Worm (Caenorhabditis elegans) whole organism, L1 larva: Measurements from ENCODE around the gene srh-212.

Source experiments
- aly-2 ChIP-seq: fragments of 150-350 bp; optimal IDR thresholded peaks from 2 replicates; lab custom pipeline; 2014; ENCODE audit warnings: missing biosample characterization, missing genetic modification characterization
- blmp-1 ChIP-seq: fragments of 150-350 bp; optimal IDR thresholded peaks from 2 replicates; lab custom pipeline; 2014; ENCODE audit warnings: missing biosample characterization, missing genetic modification characterization
- egl-27 ChIP-seq, 2 experiments: fragments of 150-350 bp in 1 of 2; sonication (generic microtip); optimal IDR thresholded peaks; 3 replicates each; lab custom pipeline; 2017 to 2018; ENCODE audit warnings: missing biosample characterization in 2 of 2, missing genetic modification characterization in 2 of 2, missing genetic modification reagents in 2 of 2
- elt-2 ChIP-seq: sonication (generic microtip); optimal IDR thresholded peaks from 2 replicates; lab custom pipeline; 2016; ENCODE audit warnings: missing genetic modification characterization, mild to moderate bottlenecking, inconsistent platforms, missing compliant biosample characterization, missing genetic modification reagents
- ets-5 ChIP-seq: fragments of 200-800 bp; sonication (Bioruptor generic); IDR thresholded peaks from 2 replicates; pipeline ENCODE4 v1.3.6; 2022; ENCODE audit warnings: missing genetic modification characterization, missing compliant biosample characterization
- isw-1 ChIP-seq: fragments of 200-800 bp; sonication (Bioruptor generic); IDR thresholded peaks from 2 replicates; pipeline ENCODE4 v1.3.6; 2022; ENCODE audit warnings: missing genetic modification characterization, missing compliant biosample characterization
- lin-15B ChIP-seq: fragments of 150-350 bp; sonication (generic microtip); optimal IDR thresholded peaks from 3 replicates; lab custom pipeline; 2014; ENCODE audit warnings: missing biosample characterization, missing genetic modification characterization
- lin-35 ChIP-seq, 2 experiments: fragments of 150-350 bp; optimal IDR thresholded peaks; 2 replicates each; lab custom pipeline; 2014; ENCODE audit warnings: missing biosample characterization in 2 of 2, missing genetic modification characterization in 2 of 2, missing genetic modification reagents in 2 of 2
- lin-39 ChIP-seq: fragments of 150-350 bp; optimal IDR thresholded peaks from 2 replicates; lab custom pipeline; 2014; ENCODE audit warnings: missing biosample characterization, missing genetic modification reagents, missing genetic modification characterization
- lsy-2 ChIP-seq, 2 experiments: fragments of 150-350 bp; optimal IDR thresholded peaks; 2 replicates each; lab custom pipeline; 2014; ENCODE audit warnings: missing biosample characterization in 2 of 2, missing genetic modification characterization in 2 of 2
- nhr-28 ChIP-seq: fragments of 150-350 bp; optimal IDR thresholded peaks from 2 replicates; lab custom pipeline; 2014; ENCODE audit warnings: missing biosample characterization, missing genetic modification characterization
- pqm-1 ChIP-seq: sonication (generic microtip); optimal IDR thresholded peaks from 3 replicates; lab custom pipeline; 2017; ENCODE audit warnings: missing biosample characterization, missing genetic modification characterization
- snpc-4 ChIP-seq: fragments of 150-350 bp; optimal IDR thresholded peaks from 2 replicates; lab custom pipeline; 2014; ENCODE audit warnings: missing biosample characterization, missing genetic modification characterization

DNA sequence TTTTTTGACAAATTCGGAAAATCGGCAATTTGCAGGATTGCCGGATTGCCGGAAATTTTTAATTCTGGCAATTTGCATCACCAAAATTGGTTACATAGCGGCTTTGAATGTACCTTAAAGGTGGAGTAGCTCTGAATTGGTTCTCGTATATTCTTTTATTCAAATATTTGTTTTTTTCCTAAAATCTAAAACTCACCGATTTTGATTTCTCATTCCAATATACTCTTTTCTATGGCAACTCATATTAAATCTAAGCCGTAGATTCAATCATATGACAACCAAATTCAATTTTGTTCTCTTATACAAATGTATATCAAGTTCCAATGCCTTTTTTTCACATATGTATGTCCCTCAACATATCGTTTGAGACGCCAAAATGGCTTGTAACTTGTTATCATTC is 47.4 kb downstream of the srh-212 start, which contains the start of gene sri-21:
- no peak for TF ChIP-seq nhr-28
- TF ChIP-seq egl-27 (tag; optimal IDR thresholded peaks at IDR 0.05; lab: Kevin White, UChicago) = no peak
- TF ChIP-seq lsy-2 (tag; optimal IDR thresholded peaks at IDR 0.05; lab: Kevin White, UChicago) = no peak
- no peak for TF ChIP-seq blmp-1
- TF ChIP-seq elt-2 (tag; lab: Kevin White, UChicago) = no peak
- no peak for TF ChIP-seq lin-39 (tag; lab: Kevin White, UChicago)
- no peak for TF ChIP-seq aly-2
- TF ChIP-seq pqm-1 (tag; lab: Kevin White, UChicago) = no peak
- no peak for TF ChIP-seq ets-5 (GFP tag; lab: Robert Waterston, UW)
- TF ChIP-seq snpc-4 (tag; lab: Kevin White, UChicago) = no peak
- no peak for TF ChIP-seq lin-15B (tag; lab: Kevin White, UChicago)
- TF ChIP-seq isw-1 (GFP tag; lab: Robert Waterston, UW) = no peak
- TF ChIP-seq lin-35 (GFP tag; optimal IDR thresholded peaks at IDR 0.05; lab: Kevin White, UChicago) = no peak
